Worm (Caenorhabditis elegans): ENCODE results near the gene clic-1.

DNA sequence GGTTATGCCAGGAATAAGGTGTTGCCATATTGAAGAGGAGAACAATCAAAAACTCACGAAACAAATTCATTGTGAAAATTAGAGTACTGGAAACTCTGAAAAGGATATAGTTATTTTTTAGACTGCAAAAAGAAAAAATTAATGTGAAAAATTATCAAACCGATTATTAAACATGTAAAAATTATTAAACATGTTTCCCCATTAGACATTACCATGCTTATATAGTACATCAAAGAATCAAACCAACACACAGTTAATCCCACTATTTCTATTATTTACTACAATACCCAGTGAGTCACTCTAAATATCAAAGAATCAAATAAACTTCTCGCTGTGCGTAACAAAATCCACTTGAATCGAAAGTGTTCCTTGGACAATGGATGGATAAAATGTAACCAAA, 21.6 kb downstream of the clic-1 start, which contains the start of gene ZK105.13:
- TF ChIP-seq nhr-28 (tag; optimal IDR thresholded peaks at IDR 0.05): no peak
- no peak for TF ChIP-seq nhr-12 (tag; optimal IDR thresholded peaks at IDR 0.05)
- TF ChIP-seq nhr-76 (tag; optimal IDR thresholded peaks at IDR 0.05): no peak
- TF ChIP-seq ztf-11 (tag; optimal IDR thresholded peaks at IDR 0.05): no peak
